Worm (Caenorhabditis elegans) whole organism, late embryonic: ENCODE results near the gene T04C12.9.
"Not testable (repeated sequence)": the region's sequence is repeated elsewhere in the genome, so short reads cannot be mapped to it uniquely, and the experiment has no call there.

Experiments
- ama-1 ChIP-seq: fragments of 150-350 bp; optimal IDR thresholded peaks from 2 replicates; lab custom pipeline; 2014
- dve-1 ChIP-seq: sonication (generic microtip); optimal IDR thresholded peaks from 2 replicates; lab custom pipeline; 2017; ENCODE audit warnings: antibody characterized with exemption, mild to moderate bottlenecking, missing genetic modification characterization, missing compliant biosample characterization
- fkh-10 ChIP-seq: fragments of 150-350 bp; optimal IDR thresholded peaks from 2 replicates; lab custom pipeline; 2014; ENCODE audit warnings: missing biosample characterization, missing genetic modification reagents, missing genetic modification characterization

- TF ChIP-seq ama-1 (lab: Kevin White, UChicago); dve-1 (tag; lab: Kevin White, UChicago); fkh-10 (GFP tag; lab: Kevin White, UChicago): not testable (repeated sequence)
These were observed 46.6 kb upstream of the T04C12.9 start, which contains the start of gene Y42A5A.5 for ce11 chrV:11109647-11110046.
